Fruit fly (Drosophila melanogaster): ENCODE results near the gene alphaCOP.

- no peak for TF ChIP-seq Lpt (GFP tag; optimal IDR thresholded peaks at IDR 0.05)
- no peak for TF ChIP-seq Blimp-1 (GFP tag; optimal IDR thresholded peaks at IDR 0.05)
- TF ChIP-seq net (GFP tag; optimal IDR thresholded peaks at IDR 0.05), result no peak
- no peak for TF ChIP-seq CG3032 (tag; optimal IDR thresholded peaks at IDR 0.05)
- no peak for TF ChIP-seq CG6792 (GFP tag; optimal IDR thresholded peaks at IDR 0.05)
- TF ChIP-seq CG16779 (tag; optimal IDR thresholded peaks at IDR 0.05), result no peak
Measured at dm6 chr3L:1637652-1638051, 7.3 kb downstream of the alphaCOP start, which contains the start of gene nSyb.

Measured in whole organism, prepupa.